Worm (Caenorhabditis elegans): Measurements from ENCODE around the gene spsb-1.

DNA sequence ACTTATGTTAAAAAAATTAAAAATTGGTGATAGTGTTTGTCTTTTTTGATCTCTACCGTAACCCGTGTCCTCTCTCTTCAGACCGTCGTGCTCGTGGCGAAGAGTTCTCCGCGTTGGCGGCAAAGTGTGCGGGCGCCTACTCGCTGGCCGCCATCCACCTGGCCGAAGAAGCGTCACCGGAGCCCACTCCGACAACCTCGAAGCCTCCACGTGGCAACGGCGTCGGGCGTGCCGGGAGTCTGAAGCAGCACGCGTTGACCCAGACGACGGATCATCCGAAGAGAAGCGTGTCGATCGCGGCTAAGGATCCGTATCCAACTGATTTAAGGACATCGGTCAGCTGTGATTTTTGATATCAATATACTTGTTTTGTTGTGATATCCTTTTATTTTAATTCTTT is 76.4 kb downstream of the spsb-1 start:
- TF ChIP-seq elt-3 (tag; optimal IDR thresholded peaks at IDR 0.05) (no peak), lin-13 (GFP tag; optimal IDR thresholded peaks at IDR 0.05) (no peak)

Measured in whole organism, L1 larva.